Fruit fly (Drosophila melanogaster) whole organism, embryonic: ENCODE results near the gene CG32099.
A peak's percentile ranks its signal among the peaks of the same experiment; 100 is the strongest.

ENCODE experiments used
- CG10431 ChIP-seq: fragments of 200-800 bp; sonication (Bioruptor generic); optimal IDR thresholded peaks from 3 replicates; lab custom pipeline; 2018; ENCODE audit warnings: missing biosample characterization, mild to moderate bottlenecking, missing genetic modification characterization
- CG12071 ChIP-seq: fragments of 200-800 bp; sonication (Bioruptor generic); optimal IDR thresholded peaks from 3 replicates; lab custom pipeline; 2018; ENCODE audit warnings: missing biosample characterization, mild to moderate bottlenecking, missing genetic modification characterization
- CG12155 ChIP-seq: fragments of 200-800 bp; sonication (Bioruptor generic); optimal IDR thresholded peaks from 3 replicates; lab custom pipeline; 2016; ENCODE audit warnings: missing biosample characterization, missing genetic modification characterization
- CG12236 ChIP-seq: fragments of 200-800 bp; sonication (Bioruptor generic); optimal IDR thresholded peaks from 2 replicates; lab custom pipeline; 2016; ENCODE audit warnings: missing biosample characterization, missing genetic modification characterization
- CG12391 ChIP-seq: fragments of 200-800 bp; sonication (Bioruptor generic); optimal IDR thresholded peaks from 3 replicates; lab custom pipeline; 2018; ENCODE audit warnings: missing biosample characterization, mild to moderate bottlenecking, missing genetic modification characterization, moderate library complexity
- CG12769 ChIP-seq: fragments of 200-800 bp; sonication (Bioruptor generic); optimal IDR thresholded peaks from 2 replicates; lab custom pipeline; 2019; ENCODE audit warnings: missing biosample characterization, mild to moderate bottlenecking, missing genetic modification characterization, moderate library complexity
- CG13296 ChIP-seq: fragments of 200-800 bp; sonication (Bioruptor generic); optimal IDR thresholded peaks from 3 replicates; lab custom pipeline; 2018; ENCODE audit warnings: missing biosample characterization, mild to moderate bottlenecking, missing genetic modification characterization
- CG16815 ChIP-seq: fragments of 200-800 bp; sonication (Bioruptor generic); optimal IDR thresholded peaks from 3 replicates; lab custom pipeline; 2017; ENCODE audit warnings: missing biosample characterization, mild to moderate bottlenecking, missing genetic modification characterization
- CG17186 ChIP-seq: fragments of 200-800 bp; sonication (Bioruptor generic); optimal IDR thresholded peaks from 3 replicates; lab custom pipeline; 2017; ENCODE audit warnings: missing biosample characterization, missing genetic modification reagents, missing genetic modification characterization
- CG17328 ChIP-seq: fragments of 200-800 bp; sonication (Bioruptor generic); IDR thresholded peaks from 2 replicates; pipeline ENCODE4 v1.3.6; 2022; ENCODE audit warnings: missing biosample characterization, missing genetic modification characterization
- CG17568 ChIP-seq: fragments of 200-800 bp; sonication (Bioruptor generic); optimal IDR thresholded peaks from 2 replicates; lab custom pipeline; 2018; ENCODE audit warnings: missing biosample characterization, mild to moderate bottlenecking, missing genetic modification characterization, moderate library complexity
- CG4707 ChIP-seq: fragments of 200-800 bp; sonication (Bioruptor generic); optimal IDR thresholded peaks from 2 replicates; lab custom pipeline; 2018; ENCODE audit warnings: missing biosample characterization, mild to moderate bottlenecking, missing genetic modification characterization, moderate library complexity
- CG7786 ChIP-seq: fragments of 200-800 bp; sonication (Bioruptor generic); optimal IDR thresholded peaks from 2 replicates; lab custom pipeline; 2016; ENCODE audit warnings: missing biosample characterization, missing genetic modification characterization
- CG8089 ChIP-seq: fragments of 200-800 bp; sonication (Bioruptor generic); optimal IDR thresholded peaks from 3 replicates; lab custom pipeline; 2016; ENCODE audit warnings: missing biosample characterization, missing genetic modification characterization
- Camta ChIP-seq: fragments of 200-800 bp; sonication (Bioruptor generic); optimal IDR thresholded peaks from 2 replicates; lab custom pipeline; 2016; ENCODE audit warnings: missing biosample characterization, missing genetic modification characterization
- Dbx ChIP-seq: fragments of 200-800 bp; sonication (Bioruptor generic); IDR thresholded peaks from 3 replicates; pipeline ENCODE4 v1.3.6; 2022; ENCODE audit warnings: missing biosample characterization, missing genetic modification characterization
- Dp ChIP-seq: fragments of 200-800 bp; sonication (Bioruptor generic); optimal IDR thresholded peaks from 2 replicates; lab custom pipeline; 2018; ENCODE audit warnings: missing biosample characterization, mild to moderate bottlenecking, missing genetic modification characterization, moderate library complexity
- Ets97D ChIP-seq: fragments of 200-800 bp; sonication (Bioruptor generic); optimal IDR thresholded peaks from 3 replicates; lab custom pipeline; 2016; ENCODE audit warnings: missing biosample characterization, missing genetic modification characterization
- Gug ChIP-seq: fragments of 200-800 bp; sonication (Bioruptor generic); IDR thresholded peaks from 4 replicates; pipeline ENCODE4 v1.3.6; 2022; ENCODE audit warnings: missing biosample characterization, missing genetic modification characterization
- Hey ChIP-seq: fragments of 200-800 bp; sonication (Bioruptor generic); optimal IDR thresholded peaks from 3 replicates; lab custom pipeline; 2018; ENCODE audit warnings: missing biosample characterization, mild to moderate bottlenecking, missing genetic modification characterization
- NFAT ChIP-seq: fragments of 200-800 bp; sonication (Bioruptor generic); IDR thresholded peaks from 2 replicates; pipeline ENCODE4 v1.3.6; 2022; ENCODE audit warnings: missing biosample characterization, missing genetic modification characterization
- Nf-YA ChIP-seq: fragments of 200-800 bp; sonication (Bioruptor generic); IDR thresholded peaks from 2 replicates; pipeline ENCODE4 v1.3.6; 2022; ENCODE audit warnings: missing biosample characterization, missing genetic modification characterization
- Opbp ChIP-seq: fragments of 200-800 bp; sonication (Bioruptor generic); IDR thresholded peaks from 3 replicates; pipeline ENCODE4 v1.3.6; 2022; ENCODE audit warnings: missing biosample characterization, missing genetic modification characterization; ENCODE audit not compliant: partially characterized antibody
- PHDP ChIP-seq: fragments of 200-800 bp; sonication (Bioruptor generic); optimal IDR thresholded peaks from 3 replicates; lab custom pipeline; 2018; ENCODE audit warnings: missing biosample characterization, mild to moderate bottlenecking, missing genetic modification characterization, moderate library complexity
- Rfx ChIP-seq: fragments of 200-800 bp; sonication (Bioruptor generic); IDR thresholded peaks from 2 replicates; pipeline ENCODE4 v1.3.6; 2022; ENCODE audit warnings: missing biosample characterization, missing genetic modification characterization
- Side ChIP-seq: fragments of 200-800 bp; sonication (Bioruptor generic); optimal IDR thresholded peaks from 2 replicates; lab custom pipeline; 2016; ENCODE audit warnings: missing biosample characterization, missing genetic modification characterization
- TFAM ChIP-seq: fragments of 200-800 bp; sonication (Bioruptor generic); optimal IDR thresholded peaks from 2 replicates; lab custom pipeline; 2017; ENCODE audit warnings: missing biosample characterization, missing genetic modification characterization, inconsistent platforms
- cad ChIP-seq: fragments of >200 bp; optimal IDR thresholded peaks from 2 replicates; lab custom pipeline; 2017; ENCODE audit warnings: missing biosample characterization, missing genetic modification characterization
- chn ChIP-seq: fragments of 200-800 bp; sonication (Bioruptor generic); optimal IDR thresholded peaks from 2 replicates; lab custom pipeline; 2016; ENCODE audit warnings: missing biosample characterization, missing genetic modification characterization
- da ChIP-seq: fragments of 200-800 bp; sonication (Bioruptor generic); optimal IDR thresholded peaks from 2 replicates; lab custom pipeline; 2016; ENCODE audit warnings: missing biosample characterization, missing genetic modification characterization
- danr ChIP-seq: fragments of 200-800 bp; sonication (Bioruptor generic); IDR thresholded peaks from 2 replicates; pipeline ENCODE4 v1.3.6; 2022; ENCODE audit warnings: missing biosample characterization, missing genetic modification characterization
- emc ChIP-seq: fragments of 200-800 bp; sonication (Bioruptor generic); optimal IDR thresholded peaks from 2 replicates; lab custom pipeline; 2016; ENCODE audit warnings: missing biosample characterization, missing genetic modification characterization
- eyg ChIP-seq: fragments of 200-800 bp; sonication (Bioruptor generic); optimal IDR thresholded peaks from 3 replicates; lab custom pipeline; 2016; ENCODE audit warnings: missing biosample characterization, missing genetic modification characterization
- ftz-f1 ChIP-seq: fragments of 200-800 bp; sonication (Bioruptor generic); optimal IDR thresholded peaks from 2 replicates; lab custom pipeline; 2016; ENCODE audit warnings: missing biosample characterization, missing genetic modification characterization
- hth ChIP-seq: fragments of >200 bp; optimal IDR thresholded peaks from 2 replicates; lab custom pipeline; 2017; ENCODE audit warnings: inconsistent platforms
- luna ChIP-seq: fragments of 200-800 bp; sonication (Bioruptor generic); optimal IDR thresholded peaks from 2 replicates; lab custom pipeline; 2016; ENCODE audit warnings: missing biosample characterization, missing genetic modification characterization
- nmo ChIP-seq: fragments of 200-800 bp; sonication (Bioruptor generic); optimal IDR thresholded peaks from 2 replicates; lab custom pipeline; 2018; ENCODE audit warnings: missing biosample characterization, mild to moderate bottlenecking, missing genetic modification characterization, moderate library complexity
- odd ChIP-seq: fragments of 200-800 bp; sonication (Bioruptor generic); optimal IDR thresholded peaks from 2 replicates; lab custom pipeline; 2017; ENCODE audit warnings: missing biosample characterization, mild to moderate bottlenecking, missing genetic modification characterization
- pum ChIP-seq: fragments of 200-800 bp; sonication (Bioruptor generic); optimal IDR thresholded peaks from 2 replicates; lab custom pipeline; 2016; ENCODE audit warnings: missing biosample characterization, missing genetic modification characterization
- ranshi ChIP-seq: fragments of 200-800 bp; sonication (Bioruptor generic); IDR thresholded peaks from 2 replicates; pipeline ENCODE4 v1.3.6; 2022; ENCODE audit warnings: missing biosample characterization, missing genetic modification characterization
- repo ChIP-seq: fragments of 200-800 bp; sonication (Bioruptor generic); optimal IDR thresholded peaks from 2 replicates; lab custom pipeline; 2016; ENCODE audit warnings: missing biosample characterization, missing genetic modification characterization
- ro ChIP-seq: fragments of 200-800 bp; sonication (Bioruptor generic); IDR thresholded peaks from 2 replicates; pipeline ENCODE4 v1.3.6; 2022; ENCODE audit warnings: missing biosample characterization, missing genetic modification characterization
- sc ChIP-seq, 3 experiments: fragments of >200 bp in 2 of 3; fragments of 200-800 bp in 1 of 3; sonication (Bioruptor generic) in 1 of 3; optimal IDR thresholded peaks; 2 replicates in 2 of 3; 3 replicates in 1 of 3; lab custom pipeline; 2017; ENCODE audit warnings: mild to moderate bottlenecking in 1 of 3, missing biosample characterization in 1 of 3, missing genetic modification characterization in 1 of 3, missing genetic modification reagents in 1 of 3
- sd ChIP-seq: fragments of 200-800 bp; sonication (Bioruptor generic); optimal IDR thresholded peaks from 3 replicates; lab custom pipeline; 2018; ENCODE audit warnings: missing biosample characterization, mild to moderate bottlenecking, missing genetic modification characterization, moderate library complexity
- stwl ChIP-seq: fragments of 200-800 bp; sonication (Bioruptor generic); optimal IDR thresholded peaks from 3 replicates; lab custom pipeline; 2018; ENCODE audit warnings: missing biosample characterization, mild to moderate bottlenecking, missing genetic modification characterization, moderate library complexity
- tin ChIP-seq: fragments of 200-800 bp; sonication (Bioruptor generic); optimal IDR thresholded peaks from 3 replicates; lab custom pipeline; 2016; ENCODE audit warnings: missing biosample characterization, missing genetic modification characterization
- trh ChIP-seq: fragments of 200-800 bp; sonication (Bioruptor generic); optimal IDR thresholded peaks from 2 replicates; lab custom pipeline; 2016; ENCODE audit warnings: missing biosample characterization, missing genetic modification characterization
- twi ChIP-seq: fragments of 200-800 bp; optimal IDR thresholded peaks from 2 replicates; lab custom pipeline; 2019; ENCODE audit warnings: missing biosample characterization, mild to moderate bottlenecking, missing genetic modification characterization, moderate library complexity
- unpg ChIP-seq: fragments of 200-800 bp; sonication (Bioruptor generic); optimal IDR thresholded peaks from 3 replicates; lab custom pipeline; 2018; ENCODE audit warnings: missing biosample characterization, mild to moderate bottlenecking, missing genetic modification characterization, moderate library complexity
- vvl ChIP-seq: fragments of 200-800 bp; sonication (Bioruptor generic); IDR thresholded peaks from 2 replicates; pipeline ENCODE4 v1.3.6; 2022; ENCODE audit warnings: missing biosample characterization, missing genetic modification characterization
- wek ChIP-seq: fragments of 200-800 bp; sonication (Bioruptor generic); optimal IDR thresholded peaks from 3 replicates; lab custom pipeline; 2018; ENCODE audit warnings: missing biosample characterization, mild to moderate bottlenecking, missing genetic modification characterization, moderate library complexity

Gene CG32099

dm6 chr3L:12124975-12125374, 24.1 kb upstream of the CG32099 start, which contains the start of gene yps (continued):
- TF ChIP-seq Ets97D (GFP tag; lab: Kevin White, UChicago): peak; percentile 100
- TF ChIP-seq CG12155 (GFP tag; lab: Kevin White, UChicago): peak; percentile 88
- peak; percentile 74 for TF ChIP-seq pum (GFP tag; lab: Kevin White, UChicago)
- TF ChIP-seq CG17186 (GFP tag; lab: Kevin White, UChicago): peak; percentile 100
- TF ChIP-seq Opbp (GFP tag; lab: Robert Waterston, UW): peak; percentile 84
- TF ChIP-seq eyg (GFP tag; lab: Kevin White, UChicago): peak; percentile 96
- TF ChIP-seq CG17568: peak; percentile 96
- peak; percentile 97 for TF ChIP-seq vvl (GFP tag; lab: Robert Waterston, UW)
- peak; percentile 94 for TF ChIP-seq repo (GFP tag; lab: Kevin White, UChicago)
- TF ChIP-seq sc (optimal IDR thresholded peaks at IDR 0.05; lab: Kevin White, UChicago): no peak
- peak; percentile 90 for TF ChIP-seq sc (GFP tag; optimal IDR thresholded peaks at IDR 0.05; lab: Kevin White, UChicago)
- peak; percentile 93 for TF ChIP-seq CG12769 (tag; lab: Kevin White, UChicago)
- TF ChIP-seq tin (GFP tag; lab: Kevin White, UChicago): peak; percentile 88
- TF ChIP-seq ro (GFP tag; lab: Robert Waterston, UW): no peak
- peak; percentile 96 for TF ChIP-seq CG4707
- peak; percentile 97 for TF ChIP-seq Rfx (GFP tag; lab: Robert Waterston, UW)
- TF ChIP-seq sd (tag; lab: Kevin White, UChicago): peak; percentile 77
- TF ChIP-seq Gug (GFP tag; lab: Robert Waterston, UW): peak; percentile 52; the same call in 2 of the 4 replicates
- peak; percentile 80 for TF ChIP-seq ftz-f1
- TF ChIP-seq Nf-YA: peak; percentile 92
- TF ChIP-seq chn (GFP tag; lab: Kevin White, UChicago): peak; percentile 83
- peak; percentile 97 for TF ChIP-seq CG12071
- TF ChIP-seq PHDP (tag; lab: Kevin White, UChicago): peak; percentile 93
- peak; percentile 97 for TF ChIP-seq CG13296 (GFP tag; lab: Kevin White, UChicago)
- TF ChIP-seq Hey (tag; lab: Kevin White, UChicago): peak; percentile 95
- TF ChIP-seq trh (GFP tag; lab: Kevin White, UChicago): peak; percentile 93
- TF ChIP-seq Camta (GFP tag; lab: Kevin White, UChicago): peak; percentile 93
- peak; percentile 97 for TF ChIP-seq CG10431 (GFP tag; lab: Kevin White, UChicago)
- TF ChIP-seq CG8089 (GFP tag; lab: Kevin White, UChicago): peak; percentile 94
- peak; percentile 97 for TF ChIP-seq Side
- TF ChIP-seq Dp (GFP tag; lab: Kevin White, UChicago): peak; percentile 66
- peak; percentile 75 for TF ChIP-seq CG7786 (GFP tag; lab: Kevin White, UChicago)
- TF ChIP-seq twi (tag; lab: Kevin White, UChicago): peak; percentile 80
- peak; percentile 81 for TF ChIP-seq nmo (GFP tag; lab: Kevin White, UChicago)
- TF ChIP-seq CG12391 (tag; lab: Kevin White, UChicago): peak; percentile 94
- peak; percentile 87 for TF ChIP-seq TFAM
- TF ChIP-seq CG16815 (GFP tag; lab: Kevin White, UChicago): peak; percentile 55
- TF ChIP-seq unpg (GFP tag; lab: Kevin White, UChicago): peak; percentile 91
- peak; percentile 92 for TF ChIP-seq Dbx (GFP tag; lab: Robert Waterston, UW)
- no peak for TF ChIP-seq hth
- TF ChIP-seq wek (GFP tag; lab: Kevin White, UChicago): peak; percentile 96
- peak; percentile 86 for TF ChIP-seq emc (GFP tag; lab: Kevin White, UChicago)
- TF ChIP-seq luna: peak; percentile 88
- TF ChIP-seq cad: no peak
- TF ChIP-seq odd (GFP tag; lab: Kevin White, UChicago): peak; percentile 98
- peak; percentile 96 for TF ChIP-seq NFAT (GFP tag; lab: Robert Waterston, UW)
- peak; percentile 98 for TF ChIP-seq CG17328 (GFP tag; lab: Robert Waterston, UW)
- TF ChIP-seq stwl (tag; lab: Kevin White, UChicago): peak; percentile 91
- peak; percentile 94 for TF ChIP-seq CG12236 (GFP tag; lab: Kevin White, UChicago)
- TF ChIP-seq ranshi: peak; percentile 86; the same call in 1 of the 2 replicates
- TF ChIP-seq danr (GFP tag; lab: Robert Waterston, UW): no peak; the same call in 1 of the 2 replicates
- TF ChIP-seq da (GFP tag; lab: Kevin White, UChicago): peak; percentile 89
